Worm (Caenorhabditis elegans): ENCODE results near the gene swt-7.

The swt-7 gene

DNA sequence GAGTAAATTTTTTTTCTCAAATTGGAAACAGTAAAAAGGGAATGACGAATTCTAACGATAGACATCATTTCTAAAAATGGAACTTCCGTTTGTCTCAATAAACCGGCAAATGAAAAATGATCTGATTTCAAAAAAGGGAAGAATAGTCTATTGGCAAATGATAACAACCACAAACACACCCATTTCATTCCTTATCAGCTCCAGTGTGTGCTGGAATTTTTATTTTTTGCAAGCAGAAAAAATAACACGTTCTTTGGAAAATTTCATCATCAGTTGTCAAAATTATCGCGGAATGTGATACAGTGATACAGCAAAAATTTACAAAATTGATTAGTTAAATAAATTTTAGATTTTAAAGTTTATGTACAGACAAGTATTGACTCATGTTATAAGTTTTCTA is 36.8 kb upstream of the swt-7 start:
- no peak for TF ChIP-seq ceh-6 (GFP tag; optimal IDR thresholded peaks at IDR 0.05)
- peak; percentile 57 for TF ChIP-seq elt-2 (tag; optimal IDR thresholded peaks at IDR 0.05)

DNA sequence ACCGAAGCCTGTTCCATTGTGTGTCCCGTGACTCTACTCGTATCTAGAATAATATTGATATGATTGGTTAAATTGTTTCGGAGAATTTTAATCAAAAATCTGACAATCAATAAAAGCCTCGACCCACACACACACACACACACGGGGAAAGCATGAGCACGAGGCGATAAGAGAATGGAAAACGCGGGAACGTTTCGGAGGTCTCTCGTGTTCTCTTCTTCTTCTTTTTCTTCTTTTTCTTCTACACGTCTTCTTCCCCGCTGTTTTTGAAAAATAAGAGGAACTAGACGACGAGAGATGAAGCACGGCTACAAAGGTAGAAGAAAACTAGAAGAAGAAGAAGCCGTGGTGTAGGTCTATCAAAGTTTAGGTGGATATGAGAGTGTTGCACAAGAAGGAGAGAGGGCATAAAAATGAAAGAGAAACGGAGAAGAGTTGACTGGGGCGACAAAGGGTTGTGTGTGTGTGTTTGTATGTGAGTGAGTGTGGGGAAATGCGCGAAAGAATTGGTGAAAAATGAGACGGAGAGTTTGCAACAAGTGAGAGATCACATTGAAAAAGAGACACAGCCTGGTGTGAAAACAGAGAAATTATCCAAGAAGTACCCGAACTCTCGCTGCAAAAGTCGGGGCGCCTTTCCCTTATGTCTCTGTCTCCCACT is 34.3 kb upstream of the swt-7 start, which contains the start of gene mlk-1:
mlk-1 (minus strand) TSS at position 51 of the 661 bp plus-strand sequence.
- no peak for TF ChIP-seq K09A11.1 (tag; optimal IDR thresholded peaks at IDR 0.05; ENCODE audit: insufficient read depth)
- TF ChIP-seq zip-5 (tag; optimal IDR thresholded peaks at IDR 0.05): no peak
- peak; percentile 57 for TF ChIP-seq nfya-1 (tag; optimal IDR thresholded peaks at IDR 0.05)
- peak; percentile 11 for TF ChIP-seq ceh-19 (GFP tag; optimal IDR thresholded peaks at IDR 0.05)
- peak; percentile 4 for TF ChIP-seq sox-4 (tag; optimal IDR thresholded peaks at IDR 0.05)
- TF ChIP-seq hlh-13 (GFP tag; optimal IDR thresholded peaks at IDR 0.05): no peak
- no peak for TF ChIP-seq hlh-6 (tag; optimal IDR thresholded peaks at IDR 0.05)
- TF ChIP-seq ceh-34 (tag; optimal IDR thresholded peaks at IDR 0.05): peak; percentile 58
- peak; percentile 57 for TF ChIP-seq ceh-14 (tag; optimal IDR thresholded peaks at IDR 0.05)
- TF ChIP-seq eyg-1 (tag; optimal IDR thresholded peaks at IDR 0.05): no peak
- peak; percentile 30 for TF ChIP-seq tbx-2 (tag; optimal IDR thresholded peaks at IDR 0.05)
- TF ChIP-seq mec-3 (tag; optimal IDR thresholded peaks at IDR 0.05; ENCODE audit: borderline replicate concordance): no peak
- TF ChIP-seq F13H6.1 (tag; optimal IDR thresholded peaks at IDR 0.05): peak; percentile 40
- peak; percentile 61 for TF ChIP-seq unc-42 (tag; optimal IDR thresholded peaks at IDR 0.05)
- TF ChIP-seq syd-9 (tag; optimal IDR thresholded peaks at IDR 0.05): peak; percentile 17
- TF ChIP-seq pros-1 (tag; optimal IDR thresholded peaks at IDR 0.05): peak; percentile 67
- peak; percentile 74 for TF ChIP-seq ceh-18 (tag; optimal IDR thresholded peaks at IDR 0.05)
- no peak for TF ChIP-seq hlh-30 (tag; optimal IDR thresholded peaks at IDR 0.05; ENCODE audit: insufficient read depth)
- TF ChIP-seq ceh-31 (tag; optimal IDR thresholded peaks at IDR 0.05): peak; percentile 79

DNA sequence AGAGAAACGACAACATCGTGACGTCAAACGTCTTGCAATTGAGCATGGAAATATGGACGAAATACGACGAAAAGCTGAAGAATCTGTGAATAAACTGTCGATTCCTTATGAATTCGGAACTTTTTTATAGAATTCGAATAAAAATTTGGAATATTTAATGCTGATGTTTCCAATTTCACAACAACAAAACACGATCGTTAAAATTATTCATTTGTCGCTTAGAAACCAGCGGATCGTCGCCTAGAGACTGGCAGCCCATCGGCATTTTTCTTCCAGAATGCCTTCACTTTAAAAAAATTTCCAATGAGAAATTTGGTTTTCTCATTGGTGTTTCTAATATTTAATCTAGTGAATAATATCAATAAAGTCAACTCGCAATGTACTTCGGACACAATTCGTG is 22.7 kb upstream of the swt-7 start, which contains the start of gene cwp-4:
cwp-4 (plus strand) TSS at position 301 of the 400 bp plus-strand sequence.
- TF ChIP-seq F13H6.1 (tag; optimal IDR thresholded peaks at IDR 0.05) (no peak), pqm-1 (tag; optimal IDR thresholded peaks at IDR 0.05) (no peak), unc-3 (GFP tag; conservative IDR thresholded peaks at IDR 0.05) (no peak), unc-3 (tag; optimal IDR thresholded peaks at IDR 0.05) (no peak), nhr-11 (tag; optimal IDR thresholded peaks at IDR 0.05) (no peak), nhr-232 (tag; optimal IDR thresholded peaks at IDR 0.05) (no peak), fkh-10 (GFP tag; optimal IDR thresholded peaks at IDR 0.05) (no peak), tbx-2 (tag; optimal IDR thresholded peaks at IDR 0.05) (no peak), elt-2 (tag; optimal IDR thresholded peaks at IDR 0.05) (no peak), ref-2 (tag; optimal IDR thresholded peaks at IDR 0.05) (no peak), dve-1 (tag; optimal IDR thresholded peaks at IDR 0.05) (no peak), eyg-1 (tag; optimal IDR thresholded peaks at IDR 0.05) (no peak)

DNA sequence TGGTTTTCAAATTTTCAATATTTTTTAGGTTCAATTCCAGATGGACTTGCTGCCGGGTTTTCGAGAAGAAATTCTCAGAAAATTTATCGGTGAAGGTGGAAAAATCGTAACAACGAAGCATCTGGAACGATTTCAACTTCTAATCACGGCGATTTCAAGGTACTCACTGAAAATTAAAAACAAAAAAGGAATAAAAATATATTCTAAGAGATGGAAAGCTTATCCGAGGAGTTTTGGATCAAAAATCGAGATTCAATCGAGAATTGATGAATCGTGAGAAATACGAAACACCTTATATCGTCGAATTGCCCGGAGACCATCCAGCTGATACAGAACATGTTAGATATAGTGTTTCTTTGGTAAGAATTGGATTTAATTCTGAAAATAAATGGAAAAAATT is 21.6 kb upstream of the swt-7 start, which contains the start of gene K11D12.12:
K11D12.12 (plus strand) TSS at position 29 of the 400 bp plus-strand sequence.
- TF ChIP-seq C08G9.2 (tag; optimal IDR thresholded peaks at IDR 0.05) (no peak), elt-4 (tag; optimal IDR thresholded peaks at IDR 0.05) (no peak), ahr-1 (tag; optimal IDR thresholded peaks at IDR 0.05) (no peak), odd-2 (tag; optimal IDR thresholded peaks at IDR 0.05) (no peak), hlh-13 (GFP tag; optimal IDR thresholded peaks at IDR 0.05) (no peak), ets-4 (tag; optimal IDR thresholded peaks at IDR 0.05) (no peak), F13H6.1 (tag; optimal IDR thresholded peaks at IDR 0.05) (no peak), ceh-9 (tag; optimal IDR thresholded peaks at IDR 0.05) (no peak), ceh-2 (tag; optimal IDR thresholded peaks at IDR 0.05) (no peak), pros-1 (tag; optimal IDR thresholded peaks at IDR 0.05) (no peak), tbx-7 (tag; optimal IDR thresholded peaks at IDR 0.05) (no peak), nhr-232 (tag; optimal IDR thresholded peaks at IDR 0.05) (no peak), rnt-1 (tag; optimal IDR thresholded peaks at IDR 0.05) (no peak), ceh-45 (GFP tag; IDR thresholded peaks at IDR 0.05) (no peak), unc-86 (tag; optimal IDR thresholded peaks at IDR 0.05) (no peak)
